Fruit fly (Drosophila melanogaster) whole organism, prepupa: ENCODE measurements around the gene Ppi1.

Experiments used
- CG16779 ChIP-seq: fragments of 200-800 bp; sonication (Bioruptor generic); optimal IDR thresholded peaks from 3 replicates; lab custom pipeline; 2017; ENCODE audit warnings: missing biosample characterization, mild to moderate bottlenecking, missing genetic modification characterization
- CG34406 ChIP-seq: fragments of 200-800 bp; sonication (Bioruptor generic); optimal IDR thresholded peaks from 3 replicates; lab custom pipeline; 2016; ENCODE audit warnings: missing biosample characterization, missing genetic modification characterization
- CG3919 ChIP-seq: fragments of 200-800 bp; sonication (Bioruptor generic); optimal IDR thresholded peaks from 3 replicates; lab custom pipeline; 2016; ENCODE audit warnings: missing biosample characterization, missing genetic modification characterization
- CG6854 ChIP-seq: fragments of 200-800 bp; sonication (Bioruptor generic); optimal IDR thresholded peaks from 2 replicates; lab custom pipeline; 2017; ENCODE audit warnings: missing biosample characterization, mild to moderate bottlenecking, missing genetic modification characterization
- CG7368 ChIP-seq: fragments of 200-800 bp; sonication (Bioruptor generic); optimal IDR thresholded peaks from 3 replicates; lab custom pipeline; 2016; ENCODE audit warnings: missing biosample characterization, missing genetic modification characterization
- CG8119 ChIP-seq: fragments of 200-800 bp; sonication (Bioruptor generic); IDR thresholded peaks from 3 replicates; pipeline ENCODE4 v1.3.6; 2022; ENCODE audit warnings: missing biosample characterization, missing genetic modification characterization
- Ets96B ChIP-seq: fragments of 200-800 bp; optimal IDR thresholded peaks from 2 replicates; lab custom pipeline; 2019; ENCODE audit warnings: missing biosample characterization, mild to moderate bottlenecking, missing genetic modification characterization, moderate library complexity
- Sox14 ChIP-seq: fragments of 200-800 bp; sonication (Bioruptor generic); optimal IDR thresholded peaks from 3 replicates; lab custom pipeline; 2016; ENCODE audit warnings: missing biosample characterization, missing genetic modification characterization
- fd85E ChIP-seq: fragments of 200-800 bp; sonication (Bioruptor generic); optimal IDR thresholded peaks from 3 replicates; lab custom pipeline; 2016; ENCODE audit warnings: missing biosample characterization, missing genetic modification characterization
- lz ChIP-seq: fragments of 200-800 bp; sonication (Bioruptor generic); optimal IDR thresholded peaks from 3 replicates; lab custom pipeline; 2016; ENCODE audit warnings: missing biosample characterization, missing genetic modification characterization
- net ChIP-seq: fragments of 200-800 bp; sonication (Bioruptor generic); optimal IDR thresholded peaks from 3 replicates; lab custom pipeline; 2016; ENCODE audit warnings: missing biosample characterization, missing genetic modification characterization

- TF ChIP-seq CG3919 (peak; percentile 18), CG7368 (GFP tag; lab: Kevin White, UChicago) (no peak), CG34406 (no peak), Sox14 (no peak), Ets96B (tag; lab: Kevin White, UChicago) (no peak), lz (GFP tag; lab: Kevin White, UChicago) (no peak), net (no peak), CG16779 (tag; lab: Kevin White, UChicago) (no peak), CG8119 (no peak), fd85E (GFP tag; lab: Kevin White, UChicago) (no peak), CG6854 (no peak)
Observed at dm6 chr3R:30102806-30103619, 25.9 kb downstream of the Ppi1 start.
